Worm (Caenorhabditis elegans) whole organism, young adult: ENCODE measurements around the gene B0280.17.
A peak's percentile ranks its signal among the peaks of the same experiment; 100 is the strongest.

Source experiments
- B0336.3 ChIP-seq: fragments of 200-800 bp; sonication (Bioruptor generic); IDR thresholded peaks from 2 replicates; pipeline ENCODE4 v1.3.6; 2022; ENCODE audit warnings: missing genetic modification characterization, missing compliant biosample characterization
- F10E7.11 ChIP-seq: sonication (generic microtip); optimal IDR thresholded peaks from 2 replicates; lab custom pipeline; 2017; ENCODE audit warnings: mild to moderate bottlenecking, missing genetic modification characterization, moderate library complexity, missing compliant biosample characterization
- F22D6.2 ChIP-seq: sonication (generic microtip); optimal IDR thresholded peaks from 2 replicates; lab custom pipeline; 2016; ENCODE audit warnings: mild to moderate bottlenecking, missing genetic modification characterization, missing compliant biosample characterization
- F33H1.4 ChIP-seq: fragments of 200-800 bp; sonication (Bioruptor generic); IDR thresholded peaks from 2 replicates; pipeline ENCODE4 v1.3.6; 2022; ENCODE audit warnings: missing genetic modification reagents, missing genetic modification characterization, missing compliant biosample characterization
- F37B4.10 ChIP-seq: fragments of 200-800 bp; sonication (Bioruptor generic); IDR thresholded peaks from 2 replicates; pipeline ENCODE4 v1.3.6; 2022; ENCODE audit warnings: missing genetic modification characterization, missing compliant biosample characterization
- F49E8.2 ChIP-seq: sonication (generic microtip); optimal IDR thresholded peaks from 3 replicates; lab custom pipeline; 2017; ENCODE audit warnings: missing genetic modification characterization, mild to moderate bottlenecking, missing compliant biosample characterization, antibody characterized with exemption, moderate library complexity; ENCODE audit not compliant: insufficient read depth
- F52B5.7 ChIP-seq: sonication (generic microtip); optimal IDR thresholded peaks from 2 replicates; lab custom pipeline; 2016; ENCODE audit warnings: mild to moderate bottlenecking, missing genetic modification characterization, missing compliant biosample characterization
- F57A8.1 ChIP-seq: fragments of 200-800 bp; sonication (Bioruptor generic); optimal IDR thresholded peaks from 2 replicates; lab custom pipeline; 2018; ENCODE audit warnings: mild to moderate bottlenecking, missing genetic modification characterization, moderate library complexity, missing compliant biosample characterization
- K12H6.12 ChIP-seq: fragments of 200-800 bp; sonication (Bioruptor generic); optimal IDR thresholded peaks from 2 replicates; lab custom pipeline; 2018; ENCODE audit warnings: mild to moderate bottlenecking, missing genetic modification characterization, missing compliant biosample characterization
- T26A5.8 ChIP-seq: sonication (generic microtip); optimal IDR thresholded peaks from 2 replicates; lab custom pipeline; 2016; ENCODE audit warnings: missing genetic modification characterization, missing compliant biosample characterization
- Y53F4B.3 ChIP-seq: fragments of 200-800 bp; sonication (Bioruptor generic); IDR thresholded peaks from 2 replicates; pipeline ENCODE4 v1.3.6; 2022; ENCODE audit warnings: missing genetic modification reagents, missing genetic modification characterization, missing compliant biosample characterization
- Y56A3A.18 ChIP-seq: fragments of 200-800 bp; sonication (Bioruptor generic); IDR thresholded peaks from 2 replicates; pipeline ENCODE4 v1.3.6; 2022; ENCODE audit warnings: missing genetic modification reagents, missing genetic modification characterization, missing compliant biosample characterization
- ZK185.1 ChIP-seq: sonication (generic microtip); optimal IDR thresholded peaks from 2 replicates; lab custom pipeline; 2016; ENCODE audit warnings: mild to moderate bottlenecking, missing genetic modification characterization, missing compliant biosample characterization; ENCODE audit not compliant: poor library complexity, severe bottlenecking
- ama-1 ChIP-seq, 3 experiments: fragments of 150-350 bp in 1 of 3; sonication (generic microtip) in 2 of 3; optimal IDR thresholded peaks; 2 replicates each; lab custom pipeline; 2014 to 2018; ENCODE audit warnings: missing biosample characterization in 2 of 3, missing genetic modification characterization in 2 of 3, missing genetic modification reagents in 2 of 3
- athp-1 ChIP-seq: sonication (generic microtip); optimal IDR thresholded peaks from 2 replicates; lab custom pipeline; 2017; ENCODE audit warnings: mild to moderate bottlenecking, missing genetic modification characterization, missing compliant biosample characterization
- attf-3 ChIP-seq: fragments of 200-800 bp; sonication (Bioruptor generic); conservative IDR thresholded peaks from 2 replicates; pipeline ENCODE4 v1.3.6; 2022; ENCODE audit warnings: missing genetic modification reagents, missing genetic modification characterization, missing compliant biosample characterization
- attf-6 ChIP-seq: fragments of 200-800 bp; sonication (Bioruptor generic); IDR thresholded peaks from 2 replicates; pipeline ENCODE4 v1.3.6; 2022; ENCODE audit warnings: missing genetic modification reagents, missing genetic modification characterization, missing compliant biosample characterization
- bed-1 ChIP-seq: fragments of 200-800 bp; sonication (Bioruptor generic); IDR thresholded peaks from 2 replicates; pipeline ENCODE4 v1.3.6; 2022; ENCODE audit warnings: missing genetic modification reagents, missing genetic modification characterization, missing compliant biosample characterization
- ccch-3 ChIP-seq: fragments of 200-800 bp; sonication (Bioruptor generic); optimal IDR thresholded peaks from 2 replicates; lab custom pipeline; 2018; ENCODE audit warnings: mild to moderate bottlenecking, missing genetic modification characterization, missing compliant biosample characterization
- ceh-27 ChIP-seq: fragments of 200-800 bp; sonication (Bioruptor generic); optimal IDR thresholded peaks from 2 replicates; lab custom pipeline; 2018; ENCODE audit warnings: mild to moderate bottlenecking, missing genetic modification characterization, moderate library complexity, missing compliant biosample characterization
- ceh-40 ChIP-seq: fragments of 200-800 bp; sonication (Bioruptor generic); IDR thresholded peaks from 2 replicates; pipeline ENCODE4 v1.3.6; 2022; ENCODE audit warnings: missing genetic modification characterization, missing compliant biosample characterization
- ceh-79 ChIP-seq: sonication (generic microtip); optimal IDR thresholded peaks from 2 replicates; lab custom pipeline; 2017; ENCODE audit warnings: mild to moderate bottlenecking, missing genetic modification characterization, missing compliant biosample characterization
- ceh-91 ChIP-seq: fragments of 200-800 bp; sonication (Bioruptor generic); IDR thresholded peaks from 2 replicates; pipeline ENCODE4 v1.3.6; 2022; ENCODE audit warnings: missing genetic modification reagents, missing genetic modification characterization, missing compliant biosample characterization
- chd-7 ChIP-seq: sonication (generic microtip); optimal IDR thresholded peaks from 2 replicates; lab custom pipeline; 2016; ENCODE audit warnings: mild to moderate bottlenecking, missing genetic modification characterization, moderate library complexity, missing compliant biosample characterization
- dpl-1 ChIP-seq: fragments of 150-350 bp; optimal IDR thresholded peaks from 2 replicates; lab custom pipeline; 2014; ENCODE audit warnings: missing biosample characterization, missing genetic modification reagents, missing genetic modification characterization
- egrh-3 ChIP-seq: fragments of 200-800 bp; sonication (Bioruptor generic); IDR thresholded peaks from 2 replicates; pipeline ENCODE4 v1.3.6; 2022; ENCODE audit warnings: missing genetic modification reagents, missing genetic modification characterization, missing compliant biosample characterization
- gei-17 ChIP-seq: fragments of 200-800 bp; sonication (Bioruptor generic); optimal IDR thresholded peaks from 2 replicates; lab custom pipeline; 2018; ENCODE audit warnings: mild to moderate bottlenecking, missing genetic modification characterization, missing compliant biosample characterization
- hmg-20 ChIP-seq: fragments of 200-800 bp; sonication (Bioruptor generic); IDR thresholded peaks from 2 replicates; pipeline ENCODE4 v1.3.6; 2022; ENCODE audit warnings: missing genetic modification reagents, missing genetic modification characterization, missing compliant biosample characterization
- let-526 ChIP-seq: fragments of 200-800 bp; sonication (Bioruptor generic); IDR thresholded peaks from 2 replicates; pipeline ENCODE4 v1.3.6; 2022; ENCODE audit warnings: missing genetic modification reagents, missing genetic modification characterization, missing compliant biosample characterization
- lin-35 ChIP-seq, 3 experiments: fragments of 150-350 bp in 2 of 3; sonication (generic microtip) in 1 of 3; optimal IDR thresholded peaks; 2 replicates each; lab custom pipeline; 2014 to 2018; ENCODE audit warnings: missing biosample characterization in 3 of 3, missing genetic modification characterization in 3 of 3, missing genetic modification reagents in 3 of 3
- lin-40 ChIP-seq: sonication (generic microtip); optimal IDR thresholded peaks from 2 replicates; lab custom pipeline; 2016; ENCODE audit warnings: missing genetic modification characterization, mild to moderate bottlenecking, missing compliant biosample characterization, missing genotype, missing genetic modification reagents
- lsl-1 ChIP-seq: fragments of 200-800 bp; sonication (Bioruptor generic); optimal IDR thresholded peaks from 2 replicates; lab custom pipeline; 2018; ENCODE audit warnings: mild to moderate bottlenecking, missing genetic modification characterization, moderate library complexity, missing compliant biosample characterization
- madf-8 ChIP-seq: fragments of 200-800 bp; sonication (Bioruptor generic); conservative IDR thresholded peaks from 2 replicates; pipeline ENCODE4 v1.3.6; 2022; ENCODE audit warnings: missing genetic modification reagents, missing genetic modification characterization, missing compliant biosample characterization
- mcd-1 ChIP-seq: fragments of 200-800 bp; sonication (Bioruptor generic); IDR thresholded peaks from 2 replicates; pipeline ENCODE4 v1.3.6; 2022; ENCODE audit warnings: missing genetic modification reagents, missing genetic modification characterization, missing compliant biosample characterization
- mel-28 ChIP-seq: sonication (generic microtip); optimal IDR thresholded peaks from 2 replicates; lab custom pipeline; 2016; ENCODE audit warnings: borderline replicate concordance, mild to moderate bottlenecking, missing genetic modification characterization, missing compliant biosample characterization
- nhr-179 ChIP-seq: sonication (generic microtip); optimal IDR thresholded peaks from 2 replicates; lab custom pipeline; 2016; ENCODE audit warnings: mild to moderate bottlenecking, missing genetic modification characterization, missing compliant biosample characterization
- nhr-27 ChIP-seq: fragments of 200-800 bp; sonication (Bioruptor generic); optimal IDR thresholded peaks from 2 replicates; lab custom pipeline; 2018; ENCODE audit warnings: mild to moderate bottlenecking, missing genetic modification characterization, moderate library complexity, missing compliant biosample characterization
- pbrm-1 ChIP-seq: fragments of 200-800 bp; sonication (Bioruptor generic); IDR thresholded peaks from 2 replicates; pipeline ENCODE4 v1.3.6; 2022; ENCODE audit warnings: missing genetic modification reagents, missing genetic modification characterization, missing compliant biosample characterization
- pha-4 ChIP-seq: fragments of 150-350 bp; sonication (generic microtip); optimal IDR thresholded peaks from 2 replicates; lab custom pipeline; 2014; ENCODE audit warnings: missing biosample characterization, missing genetic modification reagents, missing genetic modification characterization
- repo-1 ChIP-seq: sonication (generic microtip); optimal IDR thresholded peaks from 2 replicates; lab custom pipeline; 2017; ENCODE audit warnings: mild to moderate bottlenecking, missing genetic modification characterization, missing compliant biosample characterization
- sea-2 ChIP-seq: fragments of 200-800 bp; sonication (Bioruptor generic); IDR thresholded peaks from 2 replicates; pipeline ENCODE4 v1.3.6; 2022; ENCODE audit warnings: missing genetic modification characterization, missing compliant biosample characterization
- tbp1 ChIP-seq: fragments of 200-800 bp; sonication (Bioruptor generic); optimal IDR thresholded peaks from 2 replicates; lab custom pipeline; 2018; ENCODE audit warnings: mild to moderate bottlenecking, missing genetic modification characterization, missing compliant biosample characterization
- unc-62 ChIP-seq: fragments of 150-350 bp; optimal IDR thresholded peaks from 2 replicates; lab custom pipeline; 2014; ENCODE audit warnings: missing biosample characterization, missing genetic modification reagents, missing genetic modification characterization
- zim-3 ChIP-seq: sonication (generic microtip); optimal IDR thresholded peaks from 2 replicates; lab custom pipeline; 2017; ENCODE audit warnings: mild to moderate bottlenecking, missing genetic modification characterization, moderate library complexity, missing compliant biosample characterization
- ztf-18 ChIP-seq: sonication (generic microtip); optimal IDR thresholded peaks from 2 replicates; lab custom pipeline; 2016; ENCODE audit warnings: missing genotype, mild to moderate bottlenecking, missing genetic modification characterization, missing compliant biosample characterization
- ztf-3 ChIP-seq: fragments of 200-800 bp; sonication (Bioruptor generic); optimal IDR thresholded peaks from 2 replicates; lab custom pipeline; 2018; ENCODE audit warnings: mild to moderate bottlenecking, missing genetic modification characterization, missing compliant biosample characterization

B0280.17 gene

DNA sequence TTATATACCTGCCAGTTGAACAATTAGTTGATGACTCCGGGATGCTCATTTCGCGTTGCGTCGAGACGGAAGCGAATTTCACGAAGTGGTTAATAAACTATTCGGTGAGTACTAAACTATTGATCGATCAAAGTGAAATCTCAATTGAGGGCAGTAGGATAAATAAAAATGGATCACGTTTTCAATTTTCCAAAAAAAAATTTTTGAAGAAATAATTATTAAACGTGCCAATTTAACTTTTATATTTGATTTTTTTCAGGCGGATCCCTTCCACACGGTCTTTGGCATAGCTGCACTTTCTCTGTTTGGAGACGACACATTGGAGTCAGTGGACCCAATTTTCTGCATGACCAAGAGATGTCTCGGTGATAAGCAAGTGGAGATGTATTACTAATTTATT, at the start of gene B0280.17:
B0280.17 (minus strand) TSS at position 101 of the 400 bp plus-strand sequence.
- TF ChIP-seq ztf-18 (tag; lab: Kevin White, UChicago), result no peak
- no peak for TF ChIP-seq ceh-40
- no peak for TF ChIP-seq lsl-1 (GFP tag; lab: Kevin White, UChicago)
- no peak for TF ChIP-seq mcd-1 (GFP tag; lab: Robert Waterston, UW)
- no peak for TF ChIP-seq pbrm-1 (GFP tag; lab: Robert Waterston, UW)
- TF ChIP-seq lin-35 (GFP tag; optimal IDR thresholded peaks at IDR 0.05; lab: Kevin White, UChicago), result no peak

DNA sequence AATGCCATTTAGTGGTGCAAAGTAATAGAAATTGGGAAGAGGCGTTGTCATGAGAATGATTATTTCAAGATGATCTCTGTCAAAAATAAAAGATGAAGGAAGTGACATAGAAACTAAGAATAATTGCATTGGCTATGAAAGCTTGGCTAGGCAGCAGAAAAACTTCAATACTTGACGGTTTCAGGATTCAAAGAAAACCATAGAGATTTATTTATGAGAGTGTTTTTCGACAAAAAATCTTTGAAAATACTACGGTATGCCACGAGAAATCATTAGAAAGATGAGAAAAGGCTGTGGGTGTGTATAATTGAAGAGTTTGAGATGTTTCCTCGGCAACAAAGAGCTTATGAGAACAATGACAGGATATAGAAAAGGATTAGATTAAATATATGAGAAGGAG, 49.6 kb upstream of the B0280.17 start, which contains the start of gene F37C12.14:
F37C12.14 (minus strand) TSS at position 101 of the 400 bp plus-strand sequence.
- TF ChIP-seq Y53F4B.3 (GFP tag; lab: Robert Waterston, UW), result no peak
- no peak for TF ChIP-seq ccch-3 (GFP tag; lab: Kevin White, UChicago)
- TF ChIP-seq mel-28 (tag; lab: Kevin White, UChicago), result no peak
- TF ChIP-seq K12H6.12 (tag; lab: Kevin White, UChicago), result no peak
- TF ChIP-seq F22D6.2 (tag; lab: Kevin White, UChicago), result no peak
- TF ChIP-seq T26A5.8 (tag; lab: Kevin White, UChicago), result no peak
- TF ChIP-seq nhr-27, result no peak
- TF ChIP-seq zim-3, result no peak
- TF ChIP-seq hmg-20 (GFP tag; lab: Robert Waterston, UW), result no peak
- no peak for TF ChIP-seq ztf-3 (GFP tag; lab: Kevin White, UChicago)
- TF ChIP-seq ztf-18 (tag; lab: Kevin White, UChicago), result no peak
- TF ChIP-seq egrh-3 (GFP tag; lab: Robert Waterston, UW), result no peak
- no peak for TF ChIP-seq F37B4.10 (GFP tag; lab: Robert Waterston, UW)
- no peak for TF ChIP-seq Y56A3A.18 (GFP tag; lab: Robert Waterston, UW)
- no peak for TF ChIP-seq nhr-179 (tag; lab: Kevin White, UChicago)
- no peak for TF ChIP-seq repo-1 (tag; lab: Kevin White, UChicago)
- no peak for TF ChIP-seq pbrm-1 (GFP tag; lab: Robert Waterston, UW)
- no peak for TF ChIP-seq athp-1 (tag; lab: Kevin White, UChicago)

DNA sequence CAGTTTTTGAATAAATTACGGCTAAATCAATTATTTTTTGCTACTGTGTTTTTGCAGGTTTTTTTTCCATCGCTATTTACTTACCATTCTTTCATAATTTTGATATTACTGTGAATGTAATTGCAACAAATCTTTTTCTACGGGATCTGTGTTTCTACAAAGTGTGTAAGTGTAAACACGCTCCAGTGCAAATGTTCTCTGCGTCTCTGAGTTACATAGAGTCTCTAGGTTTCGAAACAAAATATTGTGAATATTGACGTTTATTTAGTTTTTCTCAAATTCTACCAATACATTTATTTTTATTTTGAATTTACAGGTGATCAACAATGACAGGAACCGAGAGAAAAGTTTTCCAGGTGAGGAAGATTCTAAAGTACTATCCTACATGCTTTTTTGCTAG, 48.1 kb upstream of the B0280.17 start, which contains the start of gene yju-2:
yju-2 (plus strand) TSS at position 315 of the 400 bp plus-strand sequence.
- TF ChIP-seq F33H1.4 (GFP tag; lab: Robert Waterston, UW), result no peak
- TF ChIP-seq F10E7.11, result no peak
- 0 out of 2 replicates have a peak, but pooled peaks have one; percentile 22 for TF ChIP-seq B0336.3
- no peak for TF ChIP-seq pha-4
- no peak for TF ChIP-seq ceh-79
- TF ChIP-seq ZK185.1, result no peak
- TF ChIP-seq ceh-91 (GFP tag; lab: Robert Waterston, UW), result no peak
- TF ChIP-seq ceh-27, result no peak
- peak; percentile 16 for TF ChIP-seq ama-1 (optimal IDR thresholded peaks at IDR 0.05; lab: Kevin White, UChicago)
- TF ChIP-seq ama-1 (GFP tag; optimal IDR thresholded peaks at IDR 0.05; lab: Kevin White, UChicago), result peak in 1 of 2 experiments; percentile 38
- TF ChIP-seq ceh-40, result no peak
- no peak for TF ChIP-seq sea-2 (GFP tag; lab: Robert Waterston, UW)
- TF ChIP-seq attf-3, result no peak
- TF ChIP-seq lin-40 (tag; lab: Kevin White, UChicago), result no peak
- TF ChIP-seq F57A8.1 (GFP tag; lab: Kevin White, UChicago), result no peak
- no peak for TF ChIP-seq chd-7 (tag; lab: Kevin White, UChicago)
- no peak for TF ChIP-seq mel-28 (tag; lab: Kevin White, UChicago)
- no peak for TF ChIP-seq unc-62 (GFP tag; lab: Kevin White, UChicago)
- TF ChIP-seq bed-1 (GFP tag; lab: Robert Waterston, UW), result no peak
- peak; percentile 11 for TF ChIP-seq tbp1
- TF ChIP-seq F52B5.7 (tag; lab: Kevin White, UChicago), result no peak
- TF ChIP-seq F49E8.2 (tag; lab: Kevin White, UChicago), result peak; percentile 48
- peak; percentile 68 for TF ChIP-seq mcd-1 (GFP tag; lab: Robert Waterston, UW)
- TF ChIP-seq dpl-1, result no peak
- TF ChIP-seq madf-8, result no peak
- no peak for TF ChIP-seq let-526 (GFP tag; lab: Robert Waterston, UW)
- TF ChIP-seq attf-6 (GFP tag; lab: Robert Waterston, UW), result no peak
- no peak for TF ChIP-seq gei-17
